Fruit fly (Drosophila melanogaster) whole organism, prepupa: ENCODE measurements around the gene spdi.

ENCODE experiments used
- Blimp-1 ChIP-seq: fragments of 200-800 bp; sonication (Bioruptor generic); optimal IDR thresholded peaks from 3 replicates; lab custom pipeline; 2017; ENCODE audit warnings: missing biosample characterization, missing genetic modification characterization, mild to moderate bottlenecking, moderate library complexity, missing genetic modification reagents
- CG6792 ChIP-seq: fragments of 200-800 bp; sonication (Bioruptor generic); optimal IDR thresholded peaks from 3 replicates; lab custom pipeline; 2016; ENCODE audit warnings: missing biosample characterization, missing genetic modification characterization
- pdm3 ChIP-seq: fragments of 200-800 bp; sonication (Bioruptor generic); optimal IDR thresholded peaks from 3 replicates; lab custom pipeline; 2016; ENCODE audit warnings: missing biosample characterization, missing genetic modification characterization

- TF ChIP-seq Blimp-1 (GFP tag; lab: Kevin White, UChicago) (peak; percentile 25), pdm3 (GFP tag; lab: Kevin White, UChicago) (no peak), CG6792 (peak; percentile 62)
Observed at dm6 chrX:629239-629821, 9.3 kb upstream of the spdi start, which contains the start of the genes RpL36 and Mybbp1A.
